Fruit fly (Drosophila melanogaster) whole organism, embryonic: ENCODE measurements around the gene CG44437.
A peak's percentile ranks its signal among the peaks of the same experiment; 100 is the strongest.

ENCODE experiments used
- B-H2 ChIP-seq: fragments of 200-800 bp; sonication (Bioruptor generic); optimal IDR thresholded peaks from 2 replicates; lab custom pipeline; 2018; ENCODE audit warnings: missing biosample characterization, mild to moderate bottlenecking, missing genetic modification characterization
- CG10209 ChIP-seq: fragments of 200-800 bp; sonication (Bioruptor generic); optimal IDR thresholded peaks from 3 replicates; lab custom pipeline; 2017; ENCODE audit warnings: missing biosample characterization, mild to moderate bottlenecking, missing genetic modification characterization, missing genetic modification reagents
- CG1024 ChIP-seq: fragments of 200-800 bp; sonication (Bioruptor generic); IDR thresholded peaks from 2 replicates; pipeline ENCODE4 v1.3.6; 2022; ENCODE audit warnings: missing biosample characterization, missing genetic modification characterization
- CG11456 ChIP-seq: fragments of 200-800 bp; sonication (Bioruptor generic); IDR thresholded peaks from 3 replicates; pipeline ENCODE4 v1.3.6; 2022; ENCODE audit warnings: missing biosample characterization, missing genetic modification characterization
- CG11696 ChIP-seq: fragments of 200-800 bp; sonication (Bioruptor generic); IDR thresholded peaks from 2 replicates; pipeline ENCODE4 v1.3.6; 2022; ENCODE audit warnings: missing biosample characterization, missing genetic modification characterization
- CG15696 ChIP-seq: fragments of 200-800 bp; sonication (Bioruptor generic); optimal IDR thresholded peaks from 2 replicates; lab custom pipeline; 2019; ENCODE audit warnings: missing biosample characterization, mild to moderate bottlenecking, missing genetic modification characterization, moderate library complexity
- CG16863 ChIP-seq: fragments of 200-800 bp; sonication (Bioruptor generic); optimal IDR thresholded peaks from 3 replicates; lab custom pipeline; 2016; ENCODE audit warnings: missing biosample characterization, missing genetic modification characterization
- CG1792 ChIP-seq: fragments of 200-800 bp; sonication (Bioruptor generic); optimal IDR thresholded peaks from 2 replicates; lab custom pipeline; 2016; ENCODE audit warnings: missing biosample characterization, missing genetic modification characterization
- CG18599 ChIP-seq: fragments of 200-800 bp; sonication (Bioruptor generic); optimal IDR thresholded peaks from 3 replicates; lab custom pipeline; 2017; ENCODE audit warnings: missing biosample characterization, missing genetic modification characterization, mild to moderate bottlenecking, moderate library complexity, missing genetic modification reagents
- CG2120 ChIP-seq: fragments of 200-800 bp; sonication (Bioruptor generic); optimal IDR thresholded peaks from 3 replicates; lab custom pipeline; 2016; ENCODE audit warnings: missing biosample characterization, missing genetic modification characterization
- CG31224 ChIP-seq: fragments of 200-800 bp; sonication (Bioruptor generic); IDR thresholded peaks from 2 replicates; pipeline ENCODE4 v1.3.6; 2022; ENCODE audit warnings: missing biosample characterization, missing genetic modification characterization
- CG3407 ChIP-seq: fragments of 200-800 bp; sonication (Bioruptor generic); optimal IDR thresholded peaks from 2 replicates; lab custom pipeline; 2018; ENCODE audit warnings: missing biosample characterization, mild to moderate bottlenecking, missing genetic modification characterization
- CG34376 ChIP-seq: fragments of 200-800 bp; sonication (Bioruptor generic); optimal IDR thresholded peaks from 2 replicates; lab custom pipeline; 2018; ENCODE audit warnings: missing biosample characterization, mild to moderate bottlenecking, missing genetic modification characterization
- CG4617 ChIP-seq: fragments of 200-800 bp; sonication (Bioruptor generic); optimal IDR thresholded peaks from 3 replicates; lab custom pipeline; 2016; ENCODE audit warnings: missing biosample characterization, missing genetic modification characterization, borderline replicate concordance
- CG5180 ChIP-seq: fragments of 200-800 bp; sonication (Bioruptor generic); optimal IDR thresholded peaks from 3 replicates; lab custom pipeline; 2017; ENCODE audit warnings: missing biosample characterization, missing genetic modification characterization, mild to moderate bottlenecking, moderate library complexity, missing genetic modification reagents
- CG6689 ChIP-seq: fragments of 200-800 bp; sonication (Bioruptor generic); IDR thresholded peaks from 2 replicates; pipeline ENCODE4 v1.3.6; 2022; ENCODE audit warnings: missing biosample characterization, missing genetic modification characterization
- CG6765 ChIP-seq: fragments of 200-800 bp; sonication (Bioruptor generic); optimal IDR thresholded peaks from 3 replicates; lab custom pipeline; 2017; ENCODE audit warnings: missing biosample characterization, mild to moderate bottlenecking, missing genetic modification characterization
- CG7357 ChIP-seq: fragments of 200-800 bp; sonication (Bioruptor generic); IDR thresholded peaks from 3 replicates; pipeline ENCODE4 v1.3.6; 2022; ENCODE audit warnings: missing biosample characterization, missing genetic modification characterization
- CG8281 ChIP-seq: fragments of 200-800 bp; sonication (Bioruptor generic); optimal IDR thresholded peaks from 2 replicates; lab custom pipeline; 2018; ENCODE audit warnings: missing biosample characterization, mild to moderate bottlenecking, missing genetic modification characterization, moderate library complexity
- CG8359 ChIP-seq: fragments of 200-800 bp; sonication (Bioruptor generic); optimal IDR thresholded peaks from 2 replicates; lab custom pipeline; 2017; ENCODE audit warnings: missing biosample characterization, mild to moderate bottlenecking, missing genetic modification characterization, borderline replicate concordance
- Camta ChIP-seq: fragments of 200-800 bp; sonication (Bioruptor generic); optimal IDR thresholded peaks from 2 replicates; lab custom pipeline; 2016; ENCODE audit warnings: missing biosample characterization, missing genetic modification characterization
- D19A ChIP-seq: fragments of 200-800 bp; optimal IDR thresholded peaks from 3 replicates; lab custom pipeline; 2019; ENCODE audit warnings: missing biosample characterization, mild to moderate bottlenecking, missing genetic modification characterization, moderate library complexity
- Dref ChIP-seq: fragments of 200-800 bp; sonication (Bioruptor generic); IDR thresholded peaks from 2 replicates; pipeline ENCODE4 v1.3.6; 2022; ENCODE audit warnings: missing biosample characterization, missing genetic modification characterization
- H15 ChIP-seq: fragments of 200-800 bp; sonication (Bioruptor generic); IDR thresholded peaks from 3 replicates; pipeline ENCODE4 v1.3.6; 2022; ENCODE audit warnings: missing biosample characterization, missing genetic modification characterization
- Hr39 ChIP-seq: fragments of >200 bp; optimal IDR thresholded peaks from 2 replicates; lab custom pipeline; 2017
- Hr51 ChIP-seq, 2 experiments: fragments of 200-800 bp; sonication (Bioruptor generic); optimal IDR thresholded peaks; 2 replicates in 1 of 2; 3 replicates in 1 of 2; lab custom pipeline; 2016 to 2018; ENCODE audit warnings: missing biosample characterization in 2 of 2, missing genetic modification characterization in 2 of 2, mild to moderate bottlenecking in 1 of 2, moderate library complexity in 1 of 2
- Hsf ChIP-seq: fragments of 200-800 bp; sonication (Bioruptor generic); optimal IDR thresholded peaks from 3 replicates; lab custom pipeline; 2016; ENCODE audit warnings: missing biosample characterization, missing genetic modification characterization
- MTF-1 ChIP-seq: fragments of 200-800 bp; sonication (Bioruptor generic); optimal IDR thresholded peaks from 2 replicates; lab custom pipeline; 2018; ENCODE audit warnings: missing biosample characterization, mild to moderate bottlenecking, missing genetic modification characterization, borderline replicate concordance
- NFAT ChIP-seq: fragments of 200-800 bp; sonication (Bioruptor generic); IDR thresholded peaks from 2 replicates; pipeline ENCODE4 v1.3.6; 2022; ENCODE audit warnings: missing biosample characterization, missing genetic modification characterization
- Opbp ChIP-seq: fragments of 200-800 bp; sonication (Bioruptor generic); IDR thresholded peaks from 3 replicates; pipeline ENCODE4 v1.3.6; 2022; ENCODE audit warnings: missing biosample characterization, missing genetic modification characterization; ENCODE audit not compliant: partially characterized antibody
- ac ChIP-seq: fragments of 200-800 bp; sonication (Bioruptor generic); optimal IDR thresholded peaks from 3 replicates; lab custom pipeline; 2017; ENCODE audit warnings: missing biosample characterization, mild to moderate bottlenecking, missing genetic modification characterization
- ap ChIP-seq: fragments of 200-800 bp; sonication (Bioruptor generic); IDR thresholded peaks from 2 replicates; pipeline ENCODE4 v1.3.6; 2022; ENCODE audit warnings: missing biosample characterization, missing genetic modification characterization
- bigmax ChIP-seq: fragments of 200-800 bp; sonication (Bioruptor generic); optimal IDR thresholded peaks from 2 replicates; lab custom pipeline; 2018; ENCODE audit warnings: missing biosample characterization, mild to moderate bottlenecking, missing genetic modification characterization
- btn ChIP-seq: fragments of 200-800 bp; sonication (Bioruptor generic); optimal IDR thresholded peaks from 2 replicates; lab custom pipeline; 2016; ENCODE audit warnings: missing biosample characterization, missing genetic modification characterization
- fd96Cb ChIP-seq: fragments of 200-800 bp; sonication (Bioruptor generic); optimal IDR thresholded peaks from 2 replicates; lab custom pipeline; 2018; ENCODE audit warnings: missing biosample characterization, mild to moderate bottlenecking, missing genetic modification characterization, moderate library complexity
- fru ChIP-seq: fragments of >200 bp; optimal IDR thresholded peaks from 2 replicates; lab custom pipeline; 2017
- ftz-f1 ChIP-seq: fragments of 200-800 bp; sonication (Bioruptor generic); optimal IDR thresholded peaks from 2 replicates; lab custom pipeline; 2016; ENCODE audit warnings: missing biosample characterization, missing genetic modification characterization
- gcm ChIP-seq: fragments of 200-800 bp; sonication (Bioruptor generic); optimal IDR thresholded peaks from 2 replicates; lab custom pipeline; 2019; ENCODE audit warnings: missing biosample characterization, mild to moderate bottlenecking, missing genetic modification characterization, moderate library complexity
- gem ChIP-seq: fragments of 200-800 bp; sonication (Bioruptor generic); optimal IDR thresholded peaks from 2 replicates; lab custom pipeline; 2019; ENCODE audit warnings: missing biosample characterization, mild to moderate bottlenecking, missing genetic modification characterization, moderate library complexity
- gfzf ChIP-seq: fragments of 200-800 bp; sonication (Bioruptor generic); optimal IDR thresholded peaks from 2 replicates; lab custom pipeline; 2016; ENCODE audit warnings: missing biosample characterization, mild to moderate bottlenecking, missing genetic modification characterization, moderate library complexity
- inv ChIP-seq: fragments of 200-800 bp; sonication (Bioruptor generic); IDR thresholded peaks from 2 replicates; pipeline ENCODE4 v1.3.6; 2022; ENCODE audit warnings: missing biosample characterization, missing genetic modification characterization; ENCODE audit not compliant: partially characterized antibody
- jumu ChIP-seq: fragments of 200-800 bp; sonication (Bioruptor generic); optimal IDR thresholded peaks from 3 replicates; lab custom pipeline; 2016; ENCODE audit warnings: missing biosample characterization, missing genetic modification characterization
- lola ChIP-seq, 3 experiments: fragments of >200 bp in 2 of 3; fragments of 200-800 bp in 1 of 3; sonication (Bioruptor generic) in 1 of 3; optimal IDR thresholded peaks; 2 replicates each; lab custom pipeline; 2017 to 2019; ENCODE audit warnings: missing biosample characterization in 3 of 3, missing genetic modification characterization in 3 of 3, mild to moderate bottlenecking in 1 of 3, moderate library complexity in 1 of 3
- mirr ChIP-seq: fragments of 200-800 bp; sonication (Bioruptor generic); optimal IDR thresholded peaks from 3 replicates; lab custom pipeline; 2018; ENCODE audit warnings: missing biosample characterization, mild to moderate bottlenecking, missing genetic modification characterization
- mld ChIP-seq: fragments of 200-800 bp; sonication (Bioruptor generic); IDR thresholded peaks from 3 replicates; pipeline ENCODE4 v1.3.6; 2022; ENCODE audit warnings: missing biosample characterization, missing genetic modification characterization; ENCODE audit not compliant: partially characterized antibody
- salm ChIP-seq: fragments of 200-800 bp; sonication (Bioruptor generic); optimal IDR thresholded peaks from 2 replicates; lab custom pipeline; 2018; ENCODE audit warnings: missing biosample characterization, mild to moderate bottlenecking, missing genetic modification characterization
- so ChIP-seq: fragments of 200-800 bp; sonication (Bioruptor generic); IDR thresholded peaks from 3 replicates; pipeline ENCODE4 v1.3.6; 2022; ENCODE audit warnings: missing biosample characterization, missing genetic modification characterization
- sqz ChIP-seq: fragments of 200-800 bp; sonication (Bioruptor generic); optimal IDR thresholded peaks from 3 replicates; lab custom pipeline; 2018; ENCODE audit warnings: missing biosample characterization, mild to moderate bottlenecking, missing genetic modification characterization
- twi ChIP-seq: fragments of 200-800 bp; optimal IDR thresholded peaks from 2 replicates; lab custom pipeline; 2019; ENCODE audit warnings: missing biosample characterization, mild to moderate bottlenecking, missing genetic modification characterization, moderate library complexity
- unc-4 ChIP-seq: fragments of 200-800 bp; sonication (Bioruptor generic); IDR thresholded peaks from 2 replicates; pipeline ENCODE4 v1.3.6; 2022; ENCODE audit warnings: missing biosample characterization, missing genetic modification characterization; ENCODE audit not compliant: partially characterized antibody

Gene CG44437

DNA sequence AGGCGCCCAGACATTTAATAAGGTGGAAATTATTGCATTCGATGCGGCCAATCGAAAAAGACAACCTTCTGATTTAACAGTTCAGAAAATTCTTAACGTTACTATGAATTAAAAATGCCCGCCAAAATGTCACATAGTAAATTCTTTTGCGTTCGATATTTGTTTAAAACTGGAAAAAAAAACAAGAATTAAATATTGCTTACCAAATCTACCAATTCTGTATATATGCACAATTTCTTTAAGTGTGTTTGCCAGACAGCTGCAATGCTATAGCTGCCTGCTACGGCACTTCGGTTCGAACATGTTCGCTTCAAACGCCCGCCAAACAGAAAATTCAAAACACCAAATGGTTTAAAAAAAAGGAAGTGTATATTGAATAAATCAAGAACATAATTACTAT, 12.0 kb upstream of the CG44437 start (continued):
- TF ChIP-seq inv (GFP tag; lab: Robert Waterston, UW) (no peak), twi (tag; lab: Kevin White, UChicago) (no peak), ac (GFP tag; lab: Kevin White, UChicago) (no peak), CG7357 (peak; percentile 35; the same call in 1 of the 3 replicates), CG3407 (GFP tag; lab: Kevin White, UChicago) (no peak), Opbp (GFP tag; lab: Robert Waterston, UW) (no peak), sqz (peak; percentile 8), D19A (peak; percentile 8), Hr51 (GFP tag; optimal IDR thresholded peaks at IDR 0.05; lab: Kevin White, UChicago) (peak; percentile 28 to 72), CG15696 (tag; lab: Kevin White, UChicago) (no peak), MTF-1 (peak; percentile 35), mld (GFP tag; lab: Robert Waterston, UW) (no peak), CG11456 (GFP tag; lab: Robert Waterston, UW) (peak; percentile 48; the same call in 1 of the 3 replicates), Hsf (peak; percentile 80), CG8359 (peak; percentile 19), CG1024 (GFP tag; lab: Robert Waterston, UW) (peak; percentile 46; the same call in 1 of the 2 replicates), NFAT (GFP tag; lab: Robert Waterston, UW) (no peak), CG8281 (tag; lab: Kevin White, UChicago) (no peak), CG10209 (GFP tag; lab: Kevin White, UChicago) (peak; percentile 64), ap (peak; percentile 37), B-H2 (no peak), CG4617 (GFP tag; lab: Kevin White, UChicago) (no peak), CG16863 (GFP tag; lab: Kevin White, UChicago) (peak; percentile 59), salm (tag; lab: Kevin White, UChicago) (peak; percentile 4), ftz-f1 (GFP tag; lab: Kevin White, UChicago) (no peak), fru (lab: Kevin White, UChicago) (no peak), H15 (GFP tag; lab: Robert Waterston, UW) (peak; percentile 65), bigmax (GFP tag; lab: Kevin White, UChicago) (no peak), CG5180 (GFP tag; lab: Kevin White, UChicago) (peak; percentile 100), CG18599 (GFP tag; lab: Kevin White, UChicago) (peak; percentile 32), so (0 out of 3 replicates have a peak, but pooled peaks have one; percentile 16), CG31224 (GFP tag; lab: Robert Waterston, UW) (peak; percentile 31; the same call in 1 of the 2 replicates), lola (GFP tag; optimal IDR thresholded peaks at IDR 0.05; lab: Kevin White, UChicago) (peak in 1 of 3 experiments; percentile 2), CG1792 (GFP tag; lab: Kevin White, UChicago) (no peak), unc-4 (GFP tag; lab: Robert Waterston, UW) (no peak), CG6689 (GFP tag; lab: Robert Waterston, UW) (peak; percentile 69), btn (GFP tag; lab: Kevin White, UChicago) (peak; percentile 17), CG6765 (GFP tag; lab: Kevin White, UChicago) (no peak), Camta (GFP tag; lab: Kevin White, UChicago) (peak; percentile 71), fd96Cb (tag; lab: Kevin White, UChicago) (peak; percentile 64), Hr39 (lab: Kevin White, UChicago) (no peak), gcm (GFP tag; lab: Kevin White, UChicago) (peak; percentile 47), CG2120 (GFP tag; lab: Kevin White, UChicago) (peak; percentile 76), gem (tag; lab: Kevin White, UChicago) (peak; percentile 78), CG11696 (GFP tag; lab: Robert Waterston, UW) (0 out of 2 replicates have a peak, but pooled peaks have one; percentile 51), jumu (GFP tag; lab: Kevin White, UChicago) (peak; percentile 64), Dref (GFP tag; lab: Robert Waterston, UW) (no peak), CG34376 (GFP tag; lab: Kevin White, UChicago) (no peak), mirr (GFP tag; lab: Kevin White, UChicago) (no peak), gfzf (GFP tag; lab: Kevin White, UChicago) (no peak)
